Worm (Caenorhabditis elegans) whole organism, early embryonic: Measurements from ENCODE around the gene clec-8.
"Not testable (repeated sequence)": the region's sequence is repeated elsewhere in the genome, so short reads cannot be mapped to it uniquely, and the experiment has no call there.

Source experiments
- B0310.2 ChIP-seq: sonication (generic microtip); optimal IDR thresholded peaks from 2 replicates; lab custom pipeline; 2016; ENCODE audit warnings: mild to moderate bottlenecking, missing genetic modification characterization, missing compliant biosample characterization
- F13C5.2 ChIP-seq: sonication (generic microtip); optimal IDR thresholded peaks from 2 replicates; lab custom pipeline; 2017; ENCODE audit warnings: mild to moderate bottlenecking, missing genetic modification characterization, inconsistent platforms, missing compliant biosample characterization
- aly-1 ChIP-seq: sonication (generic microtip); optimal IDR thresholded peaks from 2 replicates; lab custom pipeline; 2016; ENCODE audit warnings: missing genetic modification characterization, missing compliant biosample characterization
- ama-1 ChIP-seq: fragments of 150-350 bp; optimal IDR thresholded peaks from 2 replicates; lab custom pipeline; 2014
- ceh-13 ChIP-seq: fragments of 200-800 bp; sonication (Bioruptor generic); optimal IDR thresholded peaks from 2 replicates; lab custom pipeline; 2018; ENCODE audit warnings: mild to moderate bottlenecking, missing genetic modification characterization, missing compliant biosample characterization
- ceh-36 ChIP-seq: sonication (generic microtip); optimal IDR thresholded peaks from 2 replicates; lab custom pipeline; 2016; ENCODE audit warnings: missing genetic modification characterization, inconsistent platforms, missing compliant biosample characterization
- ets-7 ChIP-seq: sonication (generic microtip); optimal IDR thresholded peaks from 2 replicates; lab custom pipeline; 2016; ENCODE audit warnings: missing genotype, missing genetic modification characterization, missing compliant biosample characterization
- flt-1 ChIP-seq: fragments of 200-800 bp; sonication (Bioruptor generic); IDR thresholded peaks from 2 replicates; pipeline ENCODE4 v1.3.6; 2022; ENCODE audit warnings: missing genetic modification characterization, missing compliant biosample characterization
- hmbx-1 ChIP-seq: sonication (generic microtip); optimal IDR thresholded peaks from 2 replicates; lab custom pipeline; 2016; ENCODE audit warnings: mild to moderate bottlenecking, missing genetic modification characterization, missing compliant biosample characterization
- hmg-4 ChIP-seq: fragments of 200-800 bp; sonication (Bioruptor generic); optimal IDR thresholded peaks from 2 replicates; lab custom pipeline; 2018; ENCODE audit warnings: mild to moderate bottlenecking, missing genetic modification characterization, missing compliant biosample characterization
- hnd-1 ChIP-seq: sonication (generic microtip); optimal IDR thresholded peaks from 2 replicates; lab custom pipeline; 2016; ENCODE audit warnings: missing genetic modification characterization, missing compliant biosample characterization
- pes-1 ChIP-seq: fragments of 200-800 bp; sonication (Bioruptor generic); IDR thresholded peaks from 2 replicates; pipeline ENCODE4 v1.3.6; 2022; ENCODE audit warnings: missing genetic modification reagents, missing genetic modification characterization, missing compliant biosample characterization
- scrt-1 ChIP-seq: fragments of 200-800 bp; sonication (Bioruptor generic); IDR thresholded peaks from 2 replicates; pipeline ENCODE4 v1.3.6; 2022; ENCODE audit warnings: missing genetic modification characterization, missing compliant biosample characterization
- sea-1 ChIP-seq: fragments of 200-800 bp; sonication (Bioruptor generic); conservative IDR thresholded peaks from 2 replicates; pipeline ENCODE4 v1.3.6; 2022; ENCODE audit warnings: missing genetic modification characterization, missing compliant biosample characterization
- tbx-11 ChIP-seq: fragments of 200-800 bp; sonication (Bioruptor generic); IDR thresholded peaks from 2 replicates; pipeline ENCODE4 v1.3.6; 2022; ENCODE audit warnings: missing genetic modification characterization, missing compliant biosample characterization
- tbx-37 ChIP-seq: fragments of 200-800 bp; sonication (Bioruptor generic); conservative IDR thresholded peaks from 2 replicates; pipeline ENCODE4 v1.3.6; 2022; ENCODE audit warnings: missing genetic modification reagents, missing genetic modification characterization, missing compliant biosample characterization
- tra-4 ChIP-seq: sonication (generic microtip); optimal IDR thresholded peaks from 2 replicates; lab custom pipeline; 2017; ENCODE audit warnings: missing genetic modification characterization, missing compliant biosample characterization

Gene clec-8

ce11 chrII:12544533-12544932, 33.3 kb downstream of the clec-8 start, which contains the start of gene F49C5.9:
TSS of gene F49C5.9 (minus strand) at chrII:12544633.
- TF ChIP-seq hmbx-1 (tag; lab: Kevin White, UChicago) (no peak), tbx-11 (no peak), F13C5.2 (tag; lab: Kevin White, UChicago) (no peak), ceh-36 (tag; lab: Kevin White, UChicago) (no peak), ets-7 (no peak), sea-1 (no peak), tra-4 (no peak), B0310.2 (tag; lab: Kevin White, UChicago) (no peak), scrt-1 (GFP tag; lab: Robert Waterston, UW) (no peak), hmg-4 (GFP tag; lab: Kevin White, UChicago) (no peak), hnd-1 (tag; lab: Kevin White, UChicago) (no peak), ceh-13 (GFP tag; lab: Kevin White, UChicago) (no peak), pes-1 (GFP tag; lab: Robert Waterston, UW) (no peak), flt-1 (GFP tag; lab: Robert Waterston, UW) (no peak), aly-1 (tag; lab: Kevin White, UChicago) (no peak), ama-1 (no peak), tbx-37 (GFP tag; lab: Robert Waterston, UW) (no peak)

ce11 chrII:12542594-12542997, 35.3 kb downstream of the clec-8 start:
- TF ChIP-seq hmbx-1 (tag; lab: Kevin White, UChicago): no peak
- TF ChIP-seq ets-7: no peak
- no peak for TF ChIP-seq sea-1
- no peak for TF ChIP-seq tbx-37 (GFP tag; lab: Robert Waterston, UW)
- TF ChIP-seq hmg-4 (GFP tag; lab: Kevin White, UChicago): no peak
- no peak for TF ChIP-seq B0310.2 (tag; lab: Kevin White, UChicago)
- TF ChIP-seq aly-1 (tag; lab: Kevin White, UChicago): no peak
- no peak for TF ChIP-seq F13C5.2 (tag; lab: Kevin White, UChicago)
- TF ChIP-seq flt-1 (GFP tag; lab: Robert Waterston, UW): no peak
- TF ChIP-seq ceh-36 (tag; lab: Kevin White, UChicago): no peak
- TF ChIP-seq hnd-1 (tag; lab: Kevin White, UChicago): no peak
- no peak for TF ChIP-seq tbx-11
- TF ChIP-seq scrt-1 (GFP tag; lab: Robert Waterston, UW): no peak
- TF ChIP-seq ama-1: no peak
- no peak for TF ChIP-seq pes-1 (GFP tag; lab: Robert Waterston, UW)
- TF ChIP-seq ceh-13 (GFP tag; lab: Kevin White, UChicago): no peak
- no peak for TF ChIP-seq tra-4

ce11 chrII:12539395-12539794, 38.5 kb downstream of the clec-8 start:
- no peak for TF ChIP-seq ets-7
- no peak for TF ChIP-seq aly-1 (tag; lab: Kevin White, UChicago)
- no peak for TF ChIP-seq scrt-1 (GFP tag; lab: Robert Waterston, UW)
- TF ChIP-seq pes-1 (GFP tag; lab: Robert Waterston, UW): no peak
- TF ChIP-seq tbx-11: no peak
- no peak for TF ChIP-seq ceh-36 (tag; lab: Kevin White, UChicago)
- no peak for TF ChIP-seq tra-4
- no peak for TF ChIP-seq hnd-1 (tag; lab: Kevin White, UChicago)
- no peak for TF ChIP-seq ama-1
- no peak for TF ChIP-seq ceh-13 (GFP tag; lab: Kevin White, UChicago)
- TF ChIP-seq hmg-4 (GFP tag; lab: Kevin White, UChicago): no peak
- no peak for TF ChIP-seq tbx-37 (GFP tag; lab: Robert Waterston, UW)
- no peak for TF ChIP-seq F13C5.2 (tag; lab: Kevin White, UChicago)
- no peak for TF ChIP-seq hmbx-1 (tag; lab: Kevin White, UChicago)

- TF ChIP-seq tbx-11; F13C5.2 (tag; lab: Kevin White, UChicago); hmbx-1 (tag; lab: Kevin White, UChicago): not testable (repeated sequence)
Measured at ce11 chrII:12536203-12536602, 41.7 kb downstream of the clec-8 start, which contains the start of gene F49C5.3. TSS of gene F49C5.3 (plus strand) at chrII:12536503.

- no peak for TF ChIP-seq hmg-4 (GFP tag; lab: Kevin White, UChicago)
- TF ChIP-seq ceh-36 (tag; lab: Kevin White, UChicago): peak; percentile 59
- no peak for TF ChIP-seq pes-1 (GFP tag; lab: Robert Waterston, UW)
- TF ChIP-seq ets-7: no peak
Measured at ce11 chrII:12535297-12535803, 42.5 kb downstream of the clec-8 start, which contains the start of gene nimk-1. TSS of gene nimk-1 (plus strand) at chrII:12535753.

- no peak for TF ChIP-seq ets-7
- no peak for TF ChIP-seq F13C5.2 (tag; lab: Kevin White, UChicago)
- no peak for TF ChIP-seq flt-1 (GFP tag; lab: Robert Waterston, UW)
- no peak for TF ChIP-seq tbx-11
- no peak for TF ChIP-seq ceh-36 (tag; lab: Kevin White, UChicago)
Measured at ce11 chrII:12530958-12531357, 46.9 kb downstream of the clec-8 start, which contains the start of gene srx-120. TSS of gene srx-120 (plus strand) at chrII:12531258.

- TF ChIP-seq B0310.2 (tag; lab: Kevin White, UChicago) (no peak), sea-1 (no peak), ceh-13 (GFP tag; lab: Kevin White, UChicago) (no peak), ets-7 (no peak), ceh-36 (tag; lab: Kevin White, UChicago) (no peak), tbx-37 (GFP tag; lab: Robert Waterston, UW) (no peak), tra-4 (no peak), pes-1 (GFP tag; lab: Robert Waterston, UW) (no peak), hnd-1 (tag; lab: Kevin White, UChicago) (no peak)
Measured at ce11 chrII:12527947-12528346, 49.9 kb downstream of the clec-8 start, which contains the start of gene srx-119. TSS of gene srx-119 (plus strand) at chrII:12528247.
